Worm (Caenorhabditis elegans) whole organism, L1 larva: ENCODE results near the gene ZK470.4.
A peak's percentile ranks its signal among the peaks of the same experiment; 100 is the strongest.

Source experiments
- Y116A8C.19 ChIP-seq: sonication (generic microtip); optimal IDR thresholded peaks from 2 replicates; lab custom pipeline; 2016; ENCODE audit warnings: missing compliant biosample characterization, missing genetic modification characterization, borderline replicate concordance
- fkh-10 ChIP-seq: sonication (generic microtip); optimal IDR thresholded peaks from 2 replicates; lab custom pipeline; 2017; ENCODE audit warnings: missing biosample characterization, missing genetic modification reagents, missing genetic modification characterization
- lin-35 ChIP-seq, 2 experiments: fragments of 150-350 bp; optimal IDR thresholded peaks; 2 replicates each; lab custom pipeline; 2014; ENCODE audit warnings: missing biosample characterization in 2 of 2, missing genetic modification characterization in 2 of 2, missing genetic modification reagents in 2 of 2
- nhr-12 ChIP-seq: sonication (generic microtip); optimal IDR thresholded peaks from 2 replicates; lab custom pipeline; 2017; ENCODE audit warnings: missing biosample characterization, missing genetic modification characterization
- nhr-28 ChIP-seq: fragments of 150-350 bp; optimal IDR thresholded peaks from 2 replicates; lab custom pipeline; 2014; ENCODE audit warnings: missing biosample characterization, missing genetic modification characterization
- pqm-1 ChIP-seq: sonication (generic microtip); optimal IDR thresholded peaks from 3 replicates; lab custom pipeline; 2017; ENCODE audit warnings: missing biosample characterization, missing genetic modification characterization
- snpc-4 ChIP-seq: fragments of 150-350 bp; optimal IDR thresholded peaks from 2 replicates; lab custom pipeline; 2014; ENCODE audit warnings: missing biosample characterization, missing genetic modification characterization
- unc-62 ChIP-seq: fragments of 150-350 bp; optimal IDR thresholded peaks from 2 replicates; lab custom pipeline; 2014; ENCODE audit warnings: missing biosample characterization, missing genetic modification reagents, missing genetic modification characterization
- zag-1 ChIP-seq: fragments of 150-350 bp; optimal IDR thresholded peaks from 2 replicates; lab custom pipeline; 2014; ENCODE audit warnings: missing biosample characterization, missing genetic modification characterization

ce11 chrX:4123368-4123767 lies 16.2 kb downstream of the ZK470.4 start:
- TF ChIP-seq Y116A8C.19 (tag; lab: Kevin White, UChicago): no peak
- TF ChIP-seq fkh-10 (GFP tag; lab: Kevin White, UChicago): peak; percentile 13
- TF ChIP-seq nhr-28 (tag; lab: Kevin White, UChicago): no peak
- TF ChIP-seq nhr-12 (tag; lab: Kevin White, UChicago): no peak
- no peak for TF ChIP-seq zag-1
- TF ChIP-seq snpc-4 (tag; lab: Kevin White, UChicago): no peak
- no peak for TF ChIP-seq unc-62 (GFP tag; lab: Kevin White, UChicago)
- TF ChIP-seq pqm-1 (tag; lab: Kevin White, UChicago): no peak
- no peak for TF ChIP-seq lin-35 (GFP tag; optimal IDR thresholded peaks at IDR 0.05; lab: Kevin White, UChicago)
